Fruit fly (Drosophila melanogaster) whole organism, embryonic: ENCODE data around the gene CG42819.
A peak's percentile ranks its signal among the peaks of the same experiment; 100 is the strongest.

ENCODE experiments used
- Atf6 ChIP-seq: fragments of 200-800 bp; sonication (Bioruptor generic); IDR thresholded peaks from 2 replicates; pipeline ENCODE4 v1.3.6; 2022; ENCODE audit warnings: missing biosample characterization, missing genetic modification characterization
- CG10147 ChIP-seq: fragments of 200-800 bp; sonication (Bioruptor generic); optimal IDR thresholded peaks from 2 replicates; lab custom pipeline; 2019; ENCODE audit warnings: missing biosample characterization, mild to moderate bottlenecking, missing genetic modification characterization, moderate library complexity
- CG10274 ChIP-seq: fragments of 200-800 bp; sonication (Bioruptor generic); optimal IDR thresholded peaks from 3 replicates; lab custom pipeline; 2017; ENCODE audit warnings: missing biosample characterization, mild to moderate bottlenecking, missing genetic modification characterization
- CG10321 ChIP-seq: fragments of 200-800 bp; sonication (Bioruptor generic); IDR thresholded peaks from 2 replicates; pipeline ENCODE4 v1.3.6; 2022; ENCODE audit warnings: missing biosample characterization, missing genetic modification characterization
- CG10543 ChIP-seq: fragments of 200-800 bp; sonication (Bioruptor generic); optimal IDR thresholded peaks from 3 replicates; lab custom pipeline; 2017; ENCODE audit warnings: missing biosample characterization, mild to moderate bottlenecking, missing genetic modification characterization, moderate library complexity
- CG11085 ChIP-seq: fragments of 200-800 bp; sonication (Bioruptor generic); IDR thresholded peaks from 2 replicates; pipeline ENCODE4 v1.3.6; 2022; ENCODE audit warnings: missing biosample characterization, missing genetic modification characterization
- CG11695 ChIP-seq: fragments of 200-800 bp; sonication (Bioruptor generic); IDR thresholded peaks from 3 replicates; pipeline ENCODE4 v1.3.6; 2022; ENCODE audit warnings: missing biosample characterization, missing genetic modification characterization
- CG11723 ChIP-seq: fragments of 200-800 bp; sonication (Bioruptor generic); optimal IDR thresholded peaks from 2 replicates; lab custom pipeline; 2017; ENCODE audit warnings: missing biosample characterization, mild to moderate bottlenecking, missing genetic modification characterization
- CG14965 ChIP-seq: fragments of 200-800 bp; sonication (Bioruptor generic); optimal IDR thresholded peaks from 2 replicates; lab custom pipeline; 2016; ENCODE audit warnings: missing biosample characterization, missing genetic modification characterization, borderline replicate concordance
- CG15601 ChIP-seq: fragments of 200-800 bp; sonication (Bioruptor generic); optimal IDR thresholded peaks from 3 replicates; lab custom pipeline; 2019; ENCODE audit warnings: missing biosample characterization, mild to moderate bottlenecking, missing genetic modification characterization, moderate library complexity
- CG17385 ChIP-seq: fragments of 200-800 bp; sonication (Bioruptor generic); optimal IDR thresholded peaks from 3 replicates; lab custom pipeline; 2018; ENCODE audit warnings: missing biosample characterization, mild to moderate bottlenecking, missing genetic modification characterization
- CG2889 ChIP-seq: fragments of 200-800 bp; sonication (Bioruptor generic); IDR thresholded peaks from 3 replicates; pipeline ENCODE4 v1.3.6; 2022; ENCODE audit warnings: missing biosample characterization, missing genetic modification characterization
- CG31224 ChIP-seq: fragments of 200-800 bp; sonication (Bioruptor generic); IDR thresholded peaks from 2 replicates; pipeline ENCODE4 v1.3.6; 2022; ENCODE audit warnings: missing biosample characterization, missing genetic modification characterization
- CG33557 ChIP-seq: fragments of 200-800 bp; sonication (Bioruptor generic); optimal IDR thresholded peaks from 2 replicates; lab custom pipeline; 2019; ENCODE audit warnings: missing biosample characterization, mild to moderate bottlenecking, missing genetic modification characterization, moderate library complexity
- CG3838 ChIP-seq: fragments of 200-800 bp; sonication (Bioruptor generic); optimal IDR thresholded peaks from 3 replicates; lab custom pipeline; 2016; ENCODE audit warnings: missing biosample characterization, missing genetic modification characterization
- CG4328 ChIP-seq: fragments of 200-800 bp; sonication (Bioruptor generic); optimal IDR thresholded peaks from 3 replicates; lab custom pipeline; 2017; ENCODE audit warnings: missing biosample characterization, missing genetic modification reagents, missing genetic modification characterization
- CG4617 ChIP-seq: fragments of 200-800 bp; sonication (Bioruptor generic); optimal IDR thresholded peaks from 3 replicates; lab custom pipeline; 2016; ENCODE audit warnings: missing biosample characterization, missing genetic modification characterization, borderline replicate concordance
- CG4820 ChIP-seq: fragments of 200-800 bp; sonication (Bioruptor generic); optimal IDR thresholded peaks from 3 replicates; lab custom pipeline; 2016; ENCODE audit warnings: missing biosample characterization, missing genetic modification characterization
- CG5180 ChIP-seq: fragments of 200-800 bp; sonication (Bioruptor generic); optimal IDR thresholded peaks from 3 replicates; lab custom pipeline; 2017; ENCODE audit warnings: missing biosample characterization, missing genetic modification characterization, mild to moderate bottlenecking, moderate library complexity, missing genetic modification reagents
- CG6272 ChIP-seq: fragments of 200-800 bp; sonication (Bioruptor generic); IDR thresholded peaks from 2 replicates; pipeline ENCODE4 v1.3.6; 2022; ENCODE audit warnings: missing biosample characterization, missing genetic modification characterization
- CG7987 ChIP-seq: fragments of 200-800 bp; sonication (Bioruptor generic); optimal IDR thresholded peaks from 2 replicates; lab custom pipeline; 2018; ENCODE audit warnings: missing biosample characterization, mild to moderate bottlenecking, missing genetic modification characterization, moderate library complexity
- CG8281 ChIP-seq: fragments of 200-800 bp; sonication (Bioruptor generic); optimal IDR thresholded peaks from 2 replicates; lab custom pipeline; 2018; ENCODE audit warnings: missing biosample characterization, mild to moderate bottlenecking, missing genetic modification characterization, moderate library complexity
- Elba2 ChIP-seq: fragments of 200-800 bp; sonication (Bioruptor generic); optimal IDR thresholded peaks from 3 replicates; lab custom pipeline; 2016; ENCODE audit warnings: missing biosample characterization, missing genetic modification characterization
- HLHmδ ChIP-seq: fragments of 200-800 bp; sonication (Bioruptor generic); optimal IDR thresholded peaks from 2 replicates; lab custom pipeline; 2018; ENCODE audit warnings: missing biosample characterization, mild to moderate bottlenecking, missing genetic modification characterization, moderate library complexity
- HmgZ ChIP-seq: fragments of 200-800 bp; sonication (Bioruptor generic); optimal IDR thresholded peaks from 2 replicates; lab custom pipeline; 2018; ENCODE audit warnings: missing biosample characterization, mild to moderate bottlenecking, missing genetic modification characterization
- Hsf ChIP-seq: fragments of 200-800 bp; sonication (Bioruptor generic); optimal IDR thresholded peaks from 3 replicates; lab custom pipeline; 2016; ENCODE audit warnings: missing biosample characterization, missing genetic modification characterization
- Nf-YC ChIP-seq: fragments of 200-800 bp; optimal IDR thresholded peaks from 3 replicates; lab custom pipeline; 2019; ENCODE audit warnings: missing biosample characterization, mild to moderate bottlenecking, missing genetic modification characterization, moderate library complexity
- Pdp1 ChIP-seq, 2 experiments: fragments of 200-800 bp; sonication (Bioruptor generic); optimal IDR thresholded peaks; 3 replicates each; lab custom pipeline; 2016; ENCODE audit warnings: missing biosample characterization in 2 of 2, missing genetic modification characterization in 2 of 2, mild to moderate bottlenecking in 1 of 2, moderate library complexity in 1 of 2
- Vsx1 ChIP-seq: fragments of 200-800 bp; sonication (Bioruptor generic); optimal IDR thresholded peaks from 2 replicates; lab custom pipeline; 2017; ENCODE audit warnings: missing biosample characterization, mild to moderate bottlenecking, missing genetic modification characterization, missing genetic modification reagents
- ab ChIP-seq: fragments of 200-800 bp; sonication (Bioruptor generic); optimal IDR thresholded peaks from 2 replicates; lab custom pipeline; 2016; ENCODE audit warnings: missing biosample characterization, missing genetic modification characterization
- ac ChIP-seq: fragments of 200-800 bp; sonication (Bioruptor generic); optimal IDR thresholded peaks from 3 replicates; lab custom pipeline; 2017; ENCODE audit warnings: missing biosample characterization, mild to moderate bottlenecking, missing genetic modification characterization
- az2 ChIP-seq: fragments of 200-800 bp; sonication (Bioruptor generic); optimal IDR thresholded peaks from 3 replicates; lab custom pipeline; 2016; ENCODE audit warnings: missing biosample characterization, missing genetic modification characterization
- chinmo ChIP-seq: fragments of 200-800 bp; sonication (Bioruptor generic); IDR thresholded peaks from 4 replicates; pipeline ENCODE4 v1.3.6; 2022; ENCODE audit warnings: missing biosample characterization, missing genetic modification characterization; ENCODE audit not compliant: partially characterized antibody
- exex ChIP-seq: fragments of 200-800 bp; sonication (Bioruptor generic); optimal IDR thresholded peaks from 4 replicates; lab custom pipeline; 2018; ENCODE audit warnings: missing biosample characterization, mild to moderate bottlenecking, missing genetic modification characterization, moderate library complexity
- eyg ChIP-seq: fragments of 200-800 bp; sonication (Bioruptor generic); optimal IDR thresholded peaks from 3 replicates; lab custom pipeline; 2016; ENCODE audit warnings: missing biosample characterization, missing genetic modification characterization
- fd3F ChIP-seq: fragments of 200-800 bp; sonication (Bioruptor generic); optimal IDR thresholded peaks from 2 replicates; lab custom pipeline; 2018; ENCODE audit warnings: missing biosample characterization, mild to moderate bottlenecking, missing genetic modification characterization, moderate library complexity
- grau ChIP-seq: fragments of 200-800 bp; optimal IDR thresholded peaks from 3 replicates; lab custom pipeline; 2019; ENCODE audit warnings: missing biosample characterization, mild to moderate bottlenecking, missing genetic modification characterization, moderate library complexity
- inv ChIP-seq: fragments of 200-800 bp; sonication (Bioruptor generic); IDR thresholded peaks from 2 replicates; pipeline ENCODE4 v1.3.6; 2022; ENCODE audit warnings: missing biosample characterization, missing genetic modification characterization; ENCODE audit not compliant: partially characterized antibody
- klu ChIP-seq: fragments of 200-800 bp; sonication (Bioruptor generic); IDR thresholded peaks from 2 replicates; pipeline ENCODE4 v1.3.6; 2022; ENCODE audit warnings: missing biosample characterization, missing genetic modification characterization
- nom ChIP-seq: fragments of 200-800 bp; sonication (Bioruptor generic); optimal IDR thresholded peaks from 2 replicates; lab custom pipeline; 2017; ENCODE audit warnings: missing biosample characterization, missing genetic modification characterization, mild to moderate bottlenecking, moderate library complexity, missing genetic modification reagents
- oc ChIP-seq: fragments of 200-800 bp; sonication (Bioruptor generic); optimal IDR thresholded peaks from 2 replicates; lab custom pipeline; 2018; ENCODE audit warnings: missing biosample characterization, mild to moderate bottlenecking, missing genetic modification characterization, moderate library complexity
- p53 ChIP-seq: fragments of 200-800 bp; sonication (Bioruptor generic); optimal IDR thresholded peaks from 2 replicates; lab custom pipeline; 2016; ENCODE audit warnings: missing biosample characterization, missing genetic modification characterization
- psq ChIP-seq: fragments of 200-800 bp; sonication (Bioruptor generic); optimal IDR thresholded peaks from 2 replicates; lab custom pipeline; 2017; ENCODE audit warnings: missing biosample characterization, missing genetic modification characterization
- shn ChIP-seq: fragments of 200-800 bp; sonication (Bioruptor generic); optimal IDR thresholded peaks from 3 replicates; lab custom pipeline; 2016; ENCODE audit warnings: missing biosample characterization, missing genetic modification characterization
- sug ChIP-seq: fragments of 200-800 bp; optimal IDR thresholded peaks from 2 replicates; lab custom pipeline; 2019; ENCODE audit warnings: missing biosample characterization, mild to moderate bottlenecking, missing genetic modification characterization, moderate library complexity
- tll ChIP-seq, 2 experiments: fragments of 200-800 bp in 1 of 2; fragments of >200 bp in 1 of 2; sonication (Bioruptor generic) in 1 of 2; optimal IDR thresholded peaks; 2 replicates each; lab custom pipeline; 2017 to 2019; ENCODE audit warnings: missing biosample characterization in 2 of 2, missing genetic modification characterization in 2 of 2, mild to moderate bottlenecking in 1 of 2, moderate library complexity in 1 of 2
- zfh1 ChIP-seq: fragments of 200-800 bp; sonication (Bioruptor generic); IDR thresholded peaks from 3 replicates; pipeline ENCODE4 v1.3.6; 2022; ENCODE audit warnings: missing biosample characterization, missing genetic modification characterization

Gene CG42819

dm6 chr2L:8362955-8363285, 26.2 kb downstream of the CG42819 start (continued):
- TF ChIP-seq CG11723 (GFP tag; lab: Kevin White, UChicago) (no peak), CG8281 (no peak), sug (tag; lab: Kevin White, UChicago) (peak; percentile 77), CG31224 (GFP tag; lab: Robert Waterston, UW) (no peak), CG11695 (GFP tag; lab: Robert Waterston, UW) (no peak), az2 (GFP tag; lab: Kevin White, UChicago) (no peak), exex (peak; percentile 5), Elba2 (peak; percentile 63), CG33557 (no peak), Atf6 (GFP tag; lab: Robert Waterston, UW) (no peak)

DNA sequence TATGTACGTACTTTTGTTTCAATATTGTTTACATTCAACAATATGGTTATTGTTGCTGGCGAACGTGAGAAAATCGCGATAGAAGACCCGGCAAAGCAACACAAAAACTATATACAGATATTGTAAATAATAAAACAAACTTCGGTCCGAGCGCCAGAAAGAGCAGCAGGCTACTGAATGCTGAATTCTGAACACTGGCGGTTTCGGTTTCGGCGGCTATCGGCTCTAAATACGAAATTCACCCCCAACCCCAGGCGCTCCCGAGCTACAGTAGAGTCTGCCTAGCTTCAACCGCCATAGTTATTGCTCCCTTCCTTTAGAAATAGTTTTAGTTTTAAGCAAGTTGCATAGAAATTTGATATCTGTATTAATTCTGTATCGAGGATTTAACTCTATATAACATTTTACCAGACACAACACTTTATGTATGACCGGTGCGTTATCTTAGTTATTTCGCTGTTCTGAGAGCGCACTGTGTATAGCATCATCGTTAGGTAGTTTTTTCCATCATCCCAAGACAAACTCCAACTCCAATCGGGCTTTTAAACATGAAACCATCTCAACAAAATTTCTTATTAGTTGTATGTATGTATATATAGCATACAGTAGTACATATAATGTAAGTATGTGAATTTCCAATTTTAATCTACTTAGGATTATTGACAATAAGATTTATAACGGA, 26.7 kb downstream of the CG42819 start, which contains the start of gene CG7627:
CG7627 (minus strand) TSS at position 197 of the 682 bp plus-strand sequence.
- TF ChIP-seq psq (GFP tag; lab: Kevin White, UChicago) (no peak), CG5180 (peak; percentile 58), grau (peak; percentile 98), HLHmδ (GFP tag; lab: Kevin White, UChicago) (no peak), CG4328 (GFP tag; lab: Kevin White, UChicago) (peak; percentile 57), az2 (GFP tag; lab: Kevin White, UChicago) (peak; percentile 70), oc (tag; lab: Kevin White, UChicago) (no peak), CG14965 (GFP tag; lab: Kevin White, UChicago) (no peak), shn (peak; percentile 79), p53 (GFP tag; lab: Kevin White, UChicago) (peak; percentile 9), CG6272 (peak; percentile 58), tll (GFP tag; optimal IDR thresholded peaks at IDR 0.05; lab: Kevin White, UChicago) (no peak), CG4820 (peak; percentile 72), inv (GFP tag; lab: Robert Waterston, UW) (no peak), zfh1 (GFP tag; lab: Robert Waterston, UW) (peak; percentile 82), Nf-YC (tag; lab: Kevin White, UChicago) (peak; percentile 55), CG3838 (GFP tag; lab: Kevin White, UChicago) (no peak), CG15601 (peak; percentile 41), CG2889 (GFP tag; lab: Robert Waterston, UW) (peak; percentile 50; the same call in 1 of the 3 replicates), ab (peak; percentile 72), Hsf (peak; percentile 74), HmgZ (tag; lab: Kevin White, UChicago) (peak; percentile 46), CG4617 (no peak), fd3F (GFP tag; lab: Kevin White, UChicago) (peak; percentile 60), CG17385 (GFP tag; lab: Kevin White, UChicago) (peak; percentile 68), ac (GFP tag; lab: Kevin White, UChicago) (no peak), klu (GFP tag; lab: Robert Waterston, UW) (peak; percentile 25; the same call in 1 of the 2 replicates), CG11695 (GFP tag; lab: Robert Waterston, UW) (peak; percentile 72; the same call in 2 of the 3 replicates), CG10543 (GFP tag; lab: Kevin White, UChicago) (peak; percentile 87), Pdp1 (GFP tag; optimal IDR thresholded peaks at IDR 0.05; lab: Kevin White, UChicago) (peak; percentile 35 to 70), CG10274 (GFP tag; lab: Kevin White, UChicago) (no peak), eyg (GFP tag; lab: Kevin White, UChicago) (peak; percentile 50), nom (peak; percentile 48), CG7987 (peak; percentile 38), CG11085 (GFP tag; lab: Robert Waterston, UW) (peak; percentile 72; the same call in 1 of the 2 replicates), Vsx1 (peak; percentile 19), CG10147 (GFP tag; lab: Kevin White, UChicago) (peak; percentile 21), CG10321 (GFP tag; lab: Robert Waterston, UW) (no peak), chinmo (GFP tag; lab: Robert Waterston, UW) (peak; percentile 74; the same call in 2 of the 4 replicates)
